Fruit fly (Drosophila melanogaster) whole organism, pupa: ENCODE data around the gene Ada.

ENCODE experiments used
- CG10348 ChIP-seq: fragments of 200-800 bp; sonication (Bioruptor generic); IDR thresholded peaks from 2 replicates; pipeline ENCODE4 v1.3.6; 2022; ENCODE audit warnings: missing biosample characterization, missing genetic modification characterization
- CG17806 ChIP-seq: fragments of 200-800 bp; sonication (Bioruptor generic); optimal IDR thresholded peaks from 2 replicates; lab custom pipeline; 2018; ENCODE audit warnings: missing biosample characterization, mild to moderate bottlenecking, missing genetic modification characterization, moderate library complexity
- CG32121 ChIP-seq: fragments of 200-800 bp; sonication (Bioruptor generic); IDR thresholded peaks from 2 replicates; pipeline ENCODE4 v1.3.6; 2022; ENCODE audit warnings: missing biosample characterization, missing genetic modification characterization
- Pif1A ChIP-seq: fragments of 200-800 bp; sonication (Bioruptor generic); optimal IDR thresholded peaks from 3 replicates; lab custom pipeline; 2016; ENCODE audit warnings: missing biosample characterization, missing genetic modification characterization
- fd96Ca ChIP-seq: fragments of 200-800 bp; sonication (Bioruptor generic); IDR thresholded peaks from 3 replicates; pipeline ENCODE4 v1.3.6; 2022; ENCODE audit warnings: missing biosample characterization, missing genetic modification characterization

dm6 chr3R:9028690-9029089 is 36.3 kb upstream of the Ada start:
- TF ChIP-seq CG17806 (tag; lab: Kevin White, UChicago) (no peak), CG32121 (no peak), CG10348 (GFP tag; lab: Robert Waterston, UW) (no peak), Pif1A (GFP tag; lab: Kevin White, UChicago) (no peak), fd96Ca (GFP tag; lab: Robert Waterston, UW) (no peak)
